Worm (Caenorhabditis elegans) whole organism, L1 larva: ENCODE data around the gene tbc-18.

Experiments
- C34B4.2 ChIP-seq: sonication (generic microtip); optimal IDR thresholded peaks from 2 replicates; lab custom pipeline; 2017; ENCODE audit warnings: mild to moderate bottlenecking, missing genetic modification characterization, missing compliant biosample characterization
- Y116A8C.19 ChIP-seq: sonication (generic microtip); optimal IDR thresholded peaks from 2 replicates; lab custom pipeline; 2016; ENCODE audit warnings: missing compliant biosample characterization, missing genetic modification characterization, borderline replicate concordance
- aly-2 ChIP-seq: fragments of 150-350 bp; optimal IDR thresholded peaks from 2 replicates; lab custom pipeline; 2014; ENCODE audit warnings: missing biosample characterization, missing genetic modification characterization
- blmp-1 ChIP-seq: fragments of 150-350 bp; optimal IDR thresholded peaks from 2 replicates; lab custom pipeline; 2014; ENCODE audit warnings: missing biosample characterization, missing genetic modification characterization
- ceh-63 ChIP-seq: fragments of 200-800 bp; sonication (Bioruptor generic); optimal IDR thresholded peaks from 2 replicates; lab custom pipeline; 2018; ENCODE audit warnings: mild to moderate bottlenecking, missing genetic modification characterization, missing compliant biosample characterization
- ceh-8 ChIP-seq: fragments of 200-800 bp; sonication (Bioruptor generic); optimal IDR thresholded peaks from 2 replicates; lab custom pipeline; 2018; ENCODE audit warnings: mild to moderate bottlenecking, missing genetic modification characterization, moderate library complexity, missing compliant biosample characterization
- dsc-1 ChIP-seq: sonication (generic microtip); optimal IDR thresholded peaks from 2 replicates; lab custom pipeline; 2016; ENCODE audit warnings: mild to moderate bottlenecking, missing genetic modification characterization, missing compliant biosample characterization
- efl-1 ChIP-seq, 4 experiments: fragments of 150-350 bp; optimal IDR thresholded peaks in 3 of 4; peaks in 1 of 4; 1 replicate in 1 of 4; 2 replicates in 3 of 4; lab custom pipeline; 2014; ENCODE audit warnings: missing biosample characterization in 2 of 4, missing genetic modification characterization in 2 of 4, missing genetic modification reagents in 2 of 4
- egl-13 ChIP-seq: sonication (generic microtip); optimal IDR thresholded peaks from 2 replicates; lab custom pipeline; 2016; ENCODE audit warnings: missing genotype, missing genetic modification reagents, missing genetic modification characterization, missing compliant biosample characterization
- elt-2 ChIP-seq: sonication (generic microtip); optimal IDR thresholded peaks from 2 replicates; lab custom pipeline; 2016; ENCODE audit warnings: missing genetic modification characterization, mild to moderate bottlenecking, inconsistent platforms, missing compliant biosample characterization, missing genetic modification reagents
- fkh-4 ChIP-seq: sonication (generic microtip); optimal IDR thresholded peaks from 2 replicates; lab custom pipeline; 2016; ENCODE audit warnings: missing compliant biosample characterization, missing genetic modification characterization, borderline replicate concordance
- fkh-8 ChIP-seq: sonication (generic microtip); optimal IDR thresholded peaks from 2 replicates; lab custom pipeline; 2016; ENCODE audit warnings: mild to moderate bottlenecking, missing genetic modification characterization, missing compliant biosample characterization
- grh-1 ChIP-seq: fragments of 200-800 bp; sonication (Bioruptor generic); IDR thresholded peaks from 2 replicates; pipeline ENCODE4 v1.3.6; 2022; ENCODE audit warnings: missing genetic modification reagents, missing genetic modification characterization, missing compliant biosample characterization
- hlh-17 ChIP-seq: fragments of 200-800 bp; sonication (Bioruptor generic); optimal IDR thresholded peaks from 2 replicates; lab custom pipeline; 2018; ENCODE audit warnings: missing genetic modification characterization, mild to moderate bottlenecking, missing compliant biosample characterization, moderate library complexity, borderline replicate concordance
- hlh-4 ChIP-seq: sonication (generic microtip); optimal IDR thresholded peaks from 2 replicates; lab custom pipeline; 2016; ENCODE audit warnings: mild to moderate bottlenecking, missing genetic modification characterization, missing compliant biosample characterization
- lin-14 ChIP-seq: fragments of 200-800 bp; sonication (Bioruptor generic); optimal IDR thresholded peaks from 2 replicates; lab custom pipeline; 2018; ENCODE audit warnings: mild to moderate bottlenecking, missing genetic modification characterization, moderate library complexity, missing compliant biosample characterization
- lin-15B ChIP-seq: fragments of 150-350 bp; sonication (generic microtip); optimal IDR thresholded peaks from 3 replicates; lab custom pipeline; 2014; ENCODE audit warnings: missing biosample characterization, missing genetic modification characterization
- lin-35 ChIP-seq, 2 experiments: fragments of 150-350 bp; optimal IDR thresholded peaks; 2 replicates each; lab custom pipeline; 2014; ENCODE audit warnings: missing biosample characterization in 2 of 2, missing genetic modification characterization in 2 of 2, missing genetic modification reagents in 2 of 2
- lir-3 ChIP-seq: sonication (generic microtip); optimal IDR thresholded peaks from 2 replicates; lab custom pipeline; 2016; ENCODE audit warnings: mild to moderate bottlenecking, missing genetic modification characterization, moderate library complexity, missing compliant biosample characterization; ENCODE audit not compliant: poor library complexity
- lsy-2 ChIP-seq, 2 experiments: fragments of 150-350 bp; optimal IDR thresholded peaks; 2 replicates each; lab custom pipeline; 2014; ENCODE audit warnings: missing biosample characterization in 2 of 2, missing genetic modification characterization in 2 of 2
- nhr-12 ChIP-seq: sonication (generic microtip); optimal IDR thresholded peaks from 2 replicates; lab custom pipeline; 2017; ENCODE audit warnings: missing biosample characterization, missing genetic modification characterization
- nhr-20 ChIP-seq: sonication (generic microtip); optimal IDR thresholded peaks from 2 replicates; lab custom pipeline; 2016; ENCODE audit warnings: mild to moderate bottlenecking, missing genetic modification characterization, missing compliant biosample characterization
- nhr-237 ChIP-seq: fragments of 150-350 bp; optimal IDR thresholded peaks from 2 replicates; lab custom pipeline; 2014; ENCODE audit warnings: missing biosample characterization, missing genetic modification characterization
- nhr-47 ChIP-seq: sonication (generic microtip); optimal IDR thresholded peaks from 2 replicates; lab custom pipeline; 2016; ENCODE audit warnings: mild to moderate bottlenecking, missing genetic modification characterization, moderate library complexity, missing compliant biosample characterization
- nhr-71 ChIP-seq: sonication (generic microtip); optimal IDR thresholded peaks from 2 replicates; lab custom pipeline; 2016; ENCODE audit warnings: mild to moderate bottlenecking, missing genetic modification characterization, moderate library complexity, missing compliant biosample characterization
- nhr-84 ChIP-seq: sonication (generic microtip); optimal IDR thresholded peaks from 2 replicates; lab custom pipeline; 2017; ENCODE audit warnings: missing biosample characterization, missing genetic modification characterization
- pag-3 ChIP-seq: sonication (generic microtip); optimal IDR thresholded peaks from 2 replicates; lab custom pipeline; 2017; ENCODE audit warnings: missing genetic modification characterization, mild to moderate bottlenecking, missing compliant biosample characterization, antibody characterized with exemption, borderline replicate concordance; ENCODE audit not compliant: insufficient read depth
- pax-3 ChIP-seq: fragments of 200-800 bp; sonication (Bioruptor generic); optimal IDR thresholded peaks from 2 replicates; lab custom pipeline; 2018; ENCODE audit warnings: mild to moderate bottlenecking, missing genetic modification characterization, moderate library complexity, missing compliant biosample characterization
- pqm-1 ChIP-seq: sonication (generic microtip); optimal IDR thresholded peaks from 3 replicates; lab custom pipeline; 2017; ENCODE audit warnings: missing biosample characterization, missing genetic modification characterization
- sox-4 ChIP-seq: sonication (generic microtip); optimal IDR thresholded peaks from 2 replicates; lab custom pipeline; 2016; ENCODE audit warnings: missing genetic modification characterization, missing compliant biosample characterization
- sup-37 ChIP-seq: fragments of 200-800 bp; sonication (Bioruptor generic); optimal IDR thresholded peaks from 2 replicates; lab custom pipeline; 2018; ENCODE audit warnings: mild to moderate bottlenecking, missing genetic modification characterization, missing compliant biosample characterization
- tbx-2 ChIP-seq: sonication (generic microtip); optimal IDR thresholded peaks from 2 replicates; lab custom pipeline; 2016; ENCODE audit warnings: missing genetic modification characterization, missing compliant biosample characterization
- tlp-1 ChIP-seq: fragments of 150-350 bp; optimal IDR thresholded peaks from 2 replicates; lab custom pipeline; 2014; ENCODE audit warnings: missing biosample characterization, missing genetic modification characterization
- unc-62 ChIP-seq: fragments of 150-350 bp; optimal IDR thresholded peaks from 2 replicates; lab custom pipeline; 2014; ENCODE audit warnings: missing biosample characterization, missing genetic modification reagents, missing genetic modification characterization
- unc-86 ChIP-seq: sonication (generic microtip); optimal IDR thresholded peaks from 2 replicates; lab custom pipeline; 2016; ENCODE audit warnings: missing genetic modification characterization, missing compliant biosample characterization
- xbp-1 ChIP-seq: sonication (generic microtip); optimal IDR thresholded peaks from 2 replicates; lab custom pipeline; 2016; ENCODE audit warnings: missing genetic modification characterization, missing compliant biosample characterization
- zag-1 ChIP-seq: fragments of 150-350 bp; optimal IDR thresholded peaks from 2 replicates; lab custom pipeline; 2014; ENCODE audit warnings: missing biosample characterization, missing genetic modification characterization

tbc-18 gene

DNA sequence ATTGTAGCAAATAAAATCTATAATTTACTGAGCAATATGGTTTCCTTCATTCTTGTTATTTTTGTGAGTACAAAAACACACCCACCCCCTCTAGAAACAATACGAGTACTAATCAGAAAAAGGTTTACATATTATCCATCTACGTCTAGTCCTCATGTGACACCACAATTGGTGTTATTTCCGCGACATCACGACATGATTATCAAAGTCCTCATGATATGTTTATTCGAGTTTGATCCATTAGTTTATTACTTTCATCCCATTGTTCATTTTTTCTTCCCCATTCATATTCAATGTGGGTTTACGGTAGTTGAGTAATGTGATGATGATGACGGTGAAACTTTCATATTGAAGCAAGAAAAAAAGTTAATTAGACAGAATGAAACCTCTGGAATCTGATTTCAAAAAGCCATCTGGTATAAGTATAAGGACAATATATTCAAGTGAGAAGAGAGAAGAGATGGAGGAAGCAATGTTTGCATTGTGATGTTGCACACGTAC, 24.0 kb upstream of the tbc-18 start:
- peak; percentile 26 for TF ChIP-seq fkh-8 (tag; lab: Kevin White, UChicago)
- TF ChIP-seq C34B4.2, result no peak
- no peak for TF ChIP-seq tbx-2 (tag; lab: Kevin White, UChicago)
- no peak for TF ChIP-seq fkh-4 (tag; lab: Kevin White, UChicago)
- no peak for TF ChIP-seq nhr-237 (tag; lab: Kevin White, UChicago)
- no peak for TF ChIP-seq hlh-4 (tag; lab: Kevin White, UChicago)
- no peak for TF ChIP-seq blmp-1 (tag; lab: Kevin White, UChicago)
- no peak for TF ChIP-seq sup-37 (GFP tag; lab: Kevin White, UChicago)
- TF ChIP-seq hlh-17 (GFP tag; lab: Kevin White, UChicago), result no peak
- TF ChIP-seq pqm-1 (tag; lab: Kevin White, UChicago), result no peak
- peak; percentile 68 for TF ChIP-seq unc-86 (tag; lab: Kevin White, UChicago)
- no peak for TF ChIP-seq xbp-1 (tag; lab: Kevin White, UChicago)
- TF ChIP-seq unc-62 (GFP tag; lab: Kevin White, UChicago), result no peak
- no peak for TF ChIP-seq Y116A8C.19 (tag; lab: Kevin White, UChicago)
- TF ChIP-seq ceh-63 (GFP tag; lab: Kevin White, UChicago), result no peak
- TF ChIP-seq dsc-1 (tag; lab: Kevin White, UChicago), result peak; percentile 93
- TF ChIP-seq sox-4 (tag; lab: Kevin White, UChicago), result peak; percentile 7
- TF ChIP-seq nhr-12 (tag; lab: Kevin White, UChicago), result no peak
- TF ChIP-seq elt-2 (tag; lab: Kevin White, UChicago), result no peak
- TF ChIP-seq nhr-71 (tag; lab: Kevin White, UChicago), result peak; percentile 31
- TF ChIP-seq lin-15B (tag; lab: Kevin White, UChicago), result no peak
- no peak for TF ChIP-seq efl-1 (optimal IDR thresholded peaks at IDR 0.05; lab: Kevin White, UChicago)
- peak in 1 of 2 experiments; percentile 90 for TF ChIP-seq efl-1 (GFP tag; optimal IDR thresholded peaks at IDR 0.05 in 1 of 2; lab: Kevin White, UChicago)
- peak; percentile 46 for TF ChIP-seq pax-3 (tag; lab: Kevin White, UChicago)
- no peak for TF ChIP-seq grh-1
- no peak for TF ChIP-seq nhr-84 (tag; lab: Kevin White, UChicago)
- no peak for TF ChIP-seq lsy-2 (tag; optimal IDR thresholded peaks at IDR 0.05; lab: Kevin White, UChicago)
- no peak for TF ChIP-seq lir-3 (tag; lab: Kevin White, UChicago)
- no peak for TF ChIP-seq pag-3 (tag; lab: Kevin White, UChicago)
- peak; percentile 1 for TF ChIP-seq nhr-47 (tag; lab: Kevin White, UChicago)
- no peak for TF ChIP-seq egl-13 (tag; lab: Kevin White, UChicago)
- TF ChIP-seq, all 84 proteins: peak for 8

DNA sequence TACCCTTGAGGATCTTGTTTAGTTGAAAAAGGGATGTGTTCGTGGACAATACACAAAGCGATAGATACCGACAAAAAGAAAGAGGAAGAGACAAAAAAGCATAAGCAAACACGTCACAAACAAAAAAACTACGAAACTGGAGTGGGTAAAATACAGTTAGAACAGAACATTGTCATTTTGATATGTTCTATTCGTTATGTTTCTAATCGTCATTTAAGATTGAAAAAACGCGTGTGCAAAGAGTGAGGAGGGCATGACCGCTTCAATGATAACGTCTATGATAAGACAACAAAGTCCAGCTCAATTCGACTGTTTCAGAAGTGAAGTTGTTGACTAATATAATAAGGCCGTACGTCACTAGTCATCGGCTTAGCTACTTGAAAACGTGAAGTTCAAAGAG, 23.0 kb upstream of the tbc-18 start:
- peak in 1 of 2 experiments; percentile 10 for TF ChIP-seq lin-35 (GFP tag; optimal IDR thresholded peaks at IDR 0.05; lab: Kevin White, UChicago)
- TF ChIP-seq efl-1 (optimal IDR thresholded peaks at IDR 0.05; lab: Kevin White, UChicago), result no peak
- TF ChIP-seq efl-1 (GFP tag; optimal IDR thresholded peaks at IDR 0.05 in 1 of 2; lab: Kevin White, UChicago), result peak in 1 of 2 experiments; percentile 24
- peak; percentile 69 for TF ChIP-seq elt-2 (tag; lab: Kevin White, UChicago)
- TF ChIP-seq tlp-1, result no peak

DNA sequence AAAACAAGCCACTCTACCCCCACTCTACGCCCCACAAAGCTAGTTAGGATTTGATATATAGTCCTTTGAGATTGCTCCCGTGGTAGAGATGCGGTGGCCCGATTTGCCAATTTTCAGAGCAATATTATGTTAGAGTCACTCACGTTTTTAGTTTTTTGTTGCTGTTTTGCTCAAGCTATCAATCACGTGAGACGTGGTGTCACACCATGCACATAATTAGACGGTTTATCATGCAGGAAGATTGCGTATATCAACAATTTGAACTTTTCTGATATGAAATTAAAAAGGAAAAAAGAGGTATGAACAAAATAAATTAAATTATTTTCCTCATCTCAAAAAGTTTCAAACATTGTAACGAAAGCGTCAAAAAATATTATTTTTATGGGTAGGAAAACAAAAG, 22.1 kb upstream of the tbc-18 start:
- peak in 1 of 2 experiments; percentile 20 for TF ChIP-seq lin-35 (GFP tag; optimal IDR thresholded peaks at IDR 0.05; lab: Kevin White, UChicago)
- TF ChIP-seq zag-1, result no peak
- TF ChIP-seq nhr-71 (tag; lab: Kevin White, UChicago), result peak; percentile 39
- peak; percentile 18 for TF ChIP-seq ceh-8
- TF ChIP-seq aly-2, result no peak
- TF ChIP-seq elt-2 (tag; lab: Kevin White, UChicago), result peak; percentile 73
- TF ChIP-seq fkh-8 (tag; lab: Kevin White, UChicago), result peak; percentile 19
- peak; percentile 11 for TF ChIP-seq nhr-20
- no peak for TF ChIP-seq lin-14 (GFP tag; lab: Kevin White, UChicago)
- no peak for TF ChIP-seq pqm-1 (tag; lab: Kevin White, UChicago)
